Worm (Caenorhabditis elegans): ENCODE data around the gene fbxa-36.

Gene fbxa-36

DNA sequence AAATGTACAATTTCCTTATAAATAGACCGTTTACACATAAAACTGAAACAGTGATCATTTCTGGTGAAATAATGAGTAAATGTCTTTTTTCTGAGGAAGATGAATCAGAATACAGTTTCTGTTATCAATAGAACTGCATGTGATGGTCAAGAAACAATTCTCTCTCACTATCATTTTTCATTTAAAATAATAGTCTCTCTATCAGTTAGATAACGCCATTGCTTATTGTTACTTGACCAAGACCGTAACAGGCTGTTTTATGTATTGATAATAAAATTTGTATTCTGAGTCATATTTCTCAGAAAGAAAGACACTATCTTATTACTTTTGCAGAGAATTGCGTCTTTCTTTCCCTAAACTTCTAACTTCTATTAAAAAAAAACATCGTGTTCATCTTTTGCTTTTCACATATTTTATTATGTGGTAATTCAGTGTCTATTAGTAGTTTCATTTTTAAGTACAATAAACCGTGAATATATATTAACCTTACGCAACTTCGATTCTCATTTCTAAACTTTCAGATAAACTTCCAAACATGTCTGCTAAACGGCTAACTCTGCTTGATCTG is 2.2 kb upstream of the fbxa-36 start, which contains the start of gene fbxa-35:
TSS of gene fbxa-35 (plus strand) at position 518 of the 568 bp plus-strand sequence.
- TF ChIP-seq ceh-36 (tag; optimal IDR thresholded peaks at IDR 0.05): no peak
- no peak for TF ChIP-seq ceh-13 (GFP tag; optimal IDR thresholded peaks at IDR 0.05)
- TF ChIP-seq ama-1 (optimal IDR thresholded peaks at IDR 0.05): no peak
- TF ChIP-seq ets-7 (tag; optimal IDR thresholded peaks at IDR 0.05): no peak
- no peak for TF ChIP-seq hnd-1 (tag; optimal IDR thresholded peaks at IDR 0.05)
- TF ChIP-seq B0310.2 (tag; optimal IDR thresholded peaks at IDR 0.05): no peak
- TF ChIP-seq tbx-37 (GFP tag; conservative IDR thresholded peaks at IDR 0.05): no peak
- TF ChIP-seq scrt-1 (GFP tag; IDR thresholded peaks at IDR 0.05): no peak
- TF ChIP-seq F13C5.2 (tag; optimal IDR thresholded peaks at IDR 0.05): no peak
- no peak for TF ChIP-seq flt-1 (GFP tag; IDR thresholded peaks at IDR 0.05)
- no peak for TF ChIP-seq hmbx-1 (tag; optimal IDR thresholded peaks at IDR 0.05)
- TF ChIP-seq tra-4 (tag; optimal IDR thresholded peaks at IDR 0.05): no peak
- no peak for TF ChIP-seq aly-1 (tag; optimal IDR thresholded peaks at IDR 0.05)
- TF ChIP-seq hmg-4 (GFP tag; optimal IDR thresholded peaks at IDR 0.05): no peak
- TF ChIP-seq tbx-11 (GFP tag; IDR thresholded peaks at IDR 0.05): no peak

ce11 chrIII:1289139-1289538 is 3.9 kb downstream of the fbxa-36 start:
- TF ChIP-seq F13C5.2 (tag; optimal IDR thresholded peaks at IDR 0.05) (no peak), B0310.2 (tag; optimal IDR thresholded peaks at IDR 0.05) (no peak), tbx-11 (GFP tag; IDR thresholded peaks at IDR 0.05) (no peak), hmg-4 (GFP tag; optimal IDR thresholded peaks at IDR 0.05) (no peak), ceh-13 (GFP tag; optimal IDR thresholded peaks at IDR 0.05) (no peak), ceh-36 (tag; optimal IDR thresholded peaks at IDR 0.05) (no peak), pes-1 (GFP tag; IDR thresholded peaks at IDR 0.05) (no peak), hmbx-1 (tag; optimal IDR thresholded peaks at IDR 0.05) (no peak), sea-1 (GFP tag; conservative IDR thresholded peaks at IDR 0.05) (no peak), scrt-1 (GFP tag; IDR thresholded peaks at IDR 0.05) (no peak), aly-1 (tag; optimal IDR thresholded peaks at IDR 0.05) (no peak), tbx-37 (GFP tag; conservative IDR thresholded peaks at IDR 0.05) (no peak), flt-1 (GFP tag; IDR thresholded peaks at IDR 0.05) (no peak), tra-4 (tag; optimal IDR thresholded peaks at IDR 0.05) (no peak)

DNA sequence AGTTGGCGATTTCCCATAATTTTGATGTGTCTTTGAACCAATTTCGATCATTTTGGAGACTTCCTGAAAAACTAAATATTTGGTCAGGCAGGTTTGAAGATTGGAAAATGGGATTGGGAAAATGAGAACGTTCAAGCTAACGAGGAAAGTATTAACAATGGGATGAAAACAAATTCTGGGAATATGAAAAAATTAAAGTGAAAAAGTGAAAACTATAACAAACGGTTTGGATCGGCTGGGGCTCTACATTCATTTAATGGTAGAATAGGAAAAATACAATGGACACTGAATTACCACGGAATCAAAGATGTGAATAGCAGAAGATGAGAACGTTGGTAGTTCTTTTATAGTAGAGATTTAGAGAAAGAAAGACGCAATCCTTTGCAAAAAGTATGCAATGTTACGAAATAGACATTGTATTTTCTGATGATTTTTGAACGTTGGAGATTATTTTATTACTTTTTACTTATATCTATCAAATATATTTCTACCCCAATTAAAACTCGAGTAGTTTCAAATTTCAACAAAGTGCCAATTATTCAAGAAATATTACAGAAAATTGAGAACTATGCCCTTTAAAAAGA is 4.5 kb downstream of the fbxa-36 start, which contains the start of gene fbxa-50:
TSS of gene fbxa-50 (minus strand) at position 51 of the 584 bp plus-strand sequence.
- TF ChIP-seq F13C5.2 (tag; optimal IDR thresholded peaks at IDR 0.05): no peak
- no peak for TF ChIP-seq ama-1 (optimal IDR thresholded peaks at IDR 0.05)
- no peak for TF ChIP-seq pes-1 (GFP tag; IDR thresholded peaks at IDR 0.05)

ce11 chrIII:1284584-1285046 is 8.4 kb downstream of the fbxa-36 start, which contains the start of gene fbxa-37:
Gene fbxa-37 (plus strand): TSS chrIII:1284996.
- TF ChIP-seq flt-1 (GFP tag; IDR thresholded peaks at IDR 0.05) (no peak), hnd-1 (tag; optimal IDR thresholded peaks at IDR 0.05) (no peak), tra-4 (tag; optimal IDR thresholded peaks at IDR 0.05) (no peak), tbx-37 (GFP tag; conservative IDR thresholded peaks at IDR 0.05) (no peak), F13C5.2 (tag; optimal IDR thresholded peaks at IDR 0.05) (no peak), sea-1 (GFP tag; conservative IDR thresholded peaks at IDR 0.05) (no peak), pes-1 (GFP tag; IDR thresholded peaks at IDR 0.05) (no peak), scrt-1 (GFP tag; IDR thresholded peaks at IDR 0.05) (no peak), ets-7 (tag; optimal IDR thresholded peaks at IDR 0.05) (no peak), hmbx-1 (tag; optimal IDR thresholded peaks at IDR 0.05) (no peak), ama-1 (optimal IDR thresholded peaks at IDR 0.05) (no peak), hmg-4 (GFP tag; optimal IDR thresholded peaks at IDR 0.05) (no peak), tbx-11 (GFP tag; IDR thresholded peaks at IDR 0.05) (no peak)

DNA sequence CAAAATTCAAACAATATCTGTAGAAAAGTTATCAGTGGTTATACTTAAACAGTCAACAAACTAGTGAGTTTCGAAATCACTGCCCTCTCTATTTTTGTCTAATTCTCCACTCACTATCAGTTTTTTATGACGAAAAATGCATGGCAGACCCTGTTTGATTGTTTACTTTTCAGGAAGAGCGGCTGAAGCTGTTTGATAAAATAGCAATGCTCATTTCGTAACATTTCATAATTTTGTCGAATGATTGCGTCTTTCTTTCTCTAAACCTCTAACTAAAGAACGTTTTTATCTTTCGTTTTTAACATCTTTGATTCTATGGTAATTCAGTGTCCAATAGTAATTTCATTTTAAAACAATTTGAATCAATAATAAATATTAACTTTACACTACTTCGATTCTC is 13.8 kb downstream of the fbxa-36 start:
- no peak for TF ChIP-seq pes-1 (GFP tag; IDR thresholded peaks at IDR 0.05)
- TF ChIP-seq hmg-4 (GFP tag; optimal IDR thresholded peaks at IDR 0.05): no peak

- TF ChIP-seq hmg-4 (GFP tag; optimal IDR thresholded peaks at IDR 0.05) (no peak), hnd-1 (tag; optimal IDR thresholded peaks at IDR 0.05) (no peak)
Measured at ce11 chrIII:1275513-1275912, 17.5 kb downstream of the fbxa-36 start, which contains the start of gene fbxa-30. Gene fbxa-30 (minus strand): TSS chrIII:1275613.

ce11 chrIII:1273655-1274328 is 19.2 kb downstream of the fbxa-36 start, which contains the start of gene fbxa-29:
Gene fbxa-29 (minus strand): TSS chrIII:1273705.
- TF ChIP-seq sea-1 (GFP tag; conservative IDR thresholded peaks at IDR 0.05) (no peak), ceh-36 (tag; optimal IDR thresholded peaks at IDR 0.05) (no peak), aly-1 (tag; optimal IDR thresholded peaks at IDR 0.05) (no peak), hmbx-1 (tag; optimal IDR thresholded peaks at IDR 0.05) (no peak), ama-1 (optimal IDR thresholded peaks at IDR 0.05) (no peak), flt-1 (GFP tag; IDR thresholded peaks at IDR 0.05) (no peak), tbx-11 (GFP tag; IDR thresholded peaks at IDR 0.05) (no peak), F13C5.2 (tag; optimal IDR thresholded peaks at IDR 0.05) (no peak), pes-1 (GFP tag; IDR thresholded peaks at IDR 0.05) (no peak), ets-7 (tag; optimal IDR thresholded peaks at IDR 0.05) (no peak)
